Worm (Caenorhabditis elegans) whole organism, L4 larva: ENCODE results near the gene ZK512.10.

Source experiments
- F49E8.2 ChIP-seq: sonication (generic microtip); optimal IDR thresholded peaks from 2 replicates; lab custom pipeline; 2016; ENCODE audit warnings: missing compliant biosample characterization, mild to moderate bottlenecking, missing genetic modification characterization, borderline replicate concordance
- ZK546.5 ChIP-seq, 2 experiments: sonication (generic microtip); optimal IDR thresholded peaks; 2 replicates each; lab custom pipeline; 2017; ENCODE audit warnings: missing biosample characterization in 2 of 2, missing genetic modification characterization in 2 of 2
- ces-1 ChIP-seq: fragments of 150-350 bp; sonication (generic microtip); optimal IDR thresholded peaks from 4 replicates; lab custom pipeline; 2014; ENCODE audit warnings: missing biosample characterization, missing genetic modification reagents, missing genetic modification characterization
- daf-8 ChIP-seq: fragments of 200-800 bp; sonication (Bioruptor generic); IDR thresholded peaks from 2 replicates; pipeline ENCODE4 v1.3.6; 2022; ENCODE audit warnings: missing genetic modification characterization, missing compliant biosample characterization
- snpc-4 ChIP-seq: fragments of 150-350 bp; optimal IDR thresholded peaks from 2 replicates; lab custom pipeline; 2014; ENCODE audit warnings: missing biosample characterization, missing genetic modification characterization
- unc-130 ChIP-seq: sonication (generic microtip); optimal IDR thresholded peaks from 2 replicates; lab custom pipeline; 2016; ENCODE audit warnings: missing genetic modification reagents, missing genetic modification characterization, missing compliant biosample characterization
- unc-39 ChIP-seq: sonication (generic microtip); optimal IDR thresholded peaks from 2 replicates; lab custom pipeline; 2017; ENCODE audit warnings: missing biosample characterization, missing genetic modification characterization
- unc-62 ChIP-seq, 3 experiments: fragments of 150-350 bp in 1 of 3; sonication (generic microtip); optimal IDR thresholded peaks in 2 of 3; peaks in 1 of 3; 1 replicate in 1 of 3; 2 replicates in 2 of 3; lab custom pipeline; 2014 to 2017; ENCODE audit warnings: missing biosample characterization in 3 of 3, missing genetic modification characterization in 3 of 3, missing genetic modification reagents in 3 of 3, missing genotype in 1 of 3

ce11 chrIII:9172702-9173101, 42.0 kb downstream of the ZK512.10 start, which contains the start of gene ina-1:
- TF ChIP-seq unc-62 (GFP tag; optimal IDR thresholded peaks at IDR 0.05 in 1 of 2; lab: Kevin White, UChicago), result peak in 1 of 2 experiments; percentile 27
- TF ChIP-seq unc-62 (tag; optimal IDR thresholded peaks at IDR 0.05; lab: Kevin White, UChicago), result no peak
- no peak for TF ChIP-seq ces-1 (GFP tag; lab: Kevin White, UChicago)
- TF ChIP-seq snpc-4 (tag; lab: Kevin White, UChicago), result no peak
- no peak for TF ChIP-seq daf-8
- TF ChIP-seq unc-130 (GFP tag; lab: Kevin White, UChicago), result no peak
- TF ChIP-seq F49E8.2, result no peak
- TF ChIP-seq ZK546.5 (tag; optimal IDR thresholded peaks at IDR 0.05; lab: Kevin White, UChicago), result no peak
- no peak for TF ChIP-seq unc-39 (tag; lab: Kevin White, UChicago)
